Worm (Caenorhabditis elegans): ENCODE measurements around the gene nhr-229.

Gene nhr-229

DNA sequence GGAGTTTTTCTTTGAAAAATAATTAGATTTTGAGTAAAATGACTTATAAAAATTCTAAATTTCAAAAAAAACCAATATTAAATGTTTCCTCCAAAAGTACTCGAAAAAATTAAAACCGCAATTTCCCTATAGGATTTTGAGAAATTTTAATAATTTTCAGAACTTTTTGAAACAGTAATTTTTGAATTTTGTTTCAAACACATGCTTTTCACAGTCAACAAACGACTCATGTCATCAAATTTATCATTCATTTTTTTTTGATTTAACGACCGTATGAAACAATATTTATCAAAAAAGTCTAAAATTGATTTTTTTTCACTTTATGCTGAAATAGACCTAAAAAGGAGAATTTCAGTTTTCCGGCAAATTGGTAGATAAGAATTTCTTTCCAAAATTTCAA is 3.8 kb downstream of the nhr-229 start:
- TF ChIP-seq nhr-76 (tag; optimal IDR thresholded peaks at IDR 0.05) (no peak), sptf-1 (tag; optimal IDR thresholded peaks at IDR 0.05) (no peak), ama-1 (optimal IDR thresholded peaks at IDR 0.05) (no peak), tbx-2 (tag; optimal IDR thresholded peaks at IDR 0.05) (no peak), nhr-19 (GFP tag; conservative IDR thresholded peaks at IDR 0.05) (no peak), swsn-7 (tag; optimal IDR thresholded peaks at IDR 0.05) (no peak), lin-15B (tag; optimal IDR thresholded peaks at IDR 0.05) (no peak), grh-1 (GFP tag; IDR thresholded peaks at IDR 0.05) (no peak), unc-130 (tag; optimal IDR thresholded peaks at IDR 0.05) (no peak)

DNA sequence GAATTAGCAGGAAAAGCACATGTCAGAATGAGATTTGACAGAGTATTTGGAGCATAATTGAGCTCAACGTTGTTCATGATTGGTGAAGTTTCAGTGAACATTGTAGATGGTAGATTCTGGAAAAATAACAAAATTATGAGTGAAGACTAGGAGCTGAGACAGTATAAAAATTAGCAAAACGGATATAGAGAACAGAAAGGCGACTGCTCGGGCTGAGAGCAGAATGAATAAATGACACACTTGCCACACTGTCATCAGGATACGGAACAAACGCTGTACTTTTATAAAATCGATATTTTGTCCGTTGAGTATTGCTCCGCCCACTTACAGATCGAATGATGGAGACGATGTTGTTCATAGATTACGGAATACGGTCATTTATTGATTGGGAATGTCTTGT is 5.4 kb downstream of the nhr-229 start, which contains the start of gene dct-13:
TSS of gene dct-13 (minus strand) at position 101 of the 400 bp plus-strand sequence.
- TF ChIP-seq aha-1 (tag; optimal IDR thresholded peaks at IDR 0.05) (no peak), ces-1 (GFP tag; optimal IDR thresholded peaks at IDR 0.05) (no peak), fkh-4 (tag; optimal IDR thresholded peaks at IDR 0.05; ENCODE audit: borderline replicate concordance) (no peak), ceh-8 (GFP tag; optimal IDR thresholded peaks at IDR 0.05) (no peak), pag-3 (tag; optimal IDR thresholded peaks at IDR 0.05; ENCODE audit: borderline replicate concordance, insufficient read depth) (no peak), tbx-2 (tag; optimal IDR thresholded peaks at IDR 0.05) (no peak), pax-3 (tag; optimal IDR thresholded peaks at IDR 0.05) (no peak), fkh-10 (GFP tag; optimal IDR thresholded peaks at IDR 0.05) (no peak), mdl-1 (tag; optimal IDR thresholded peaks at IDR 0.05) (no peak), lir-3 (tag; optimal IDR thresholded peaks at IDR 0.05; ENCODE audit: poor library complexity) (no peak)

DNA sequence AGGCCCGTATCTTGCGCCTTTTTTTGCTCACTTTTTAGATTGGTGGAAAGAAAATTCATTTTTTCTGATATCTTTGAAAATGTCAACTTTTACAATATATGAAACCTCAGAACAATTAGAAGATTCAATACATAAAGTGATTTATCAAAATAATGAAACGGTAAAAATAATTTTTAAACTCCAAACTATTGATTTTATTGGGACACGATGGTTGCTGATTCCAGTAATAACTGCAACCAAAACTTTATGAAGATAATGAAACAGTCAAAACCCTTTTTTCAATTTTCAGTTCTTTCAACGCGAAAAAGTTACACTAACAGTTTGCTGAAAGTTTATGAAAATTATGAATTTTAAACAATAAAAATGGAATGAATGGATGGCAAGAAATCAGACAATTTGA is 9.4 kb downstream of the nhr-229 start:
- no peak for TF ChIP-seq ceh-82 (tag; optimal IDR thresholded peaks at IDR 0.05)
- no peak for TF ChIP-seq tlp-1 (tag; optimal IDR thresholded peaks at IDR 0.05)
- no peak for TF ChIP-seq zag-1 (tag; optimal IDR thresholded peaks at IDR 0.05)
- no peak for TF ChIP-seq dsc-1 (tag; optimal IDR thresholded peaks at IDR 0.05)
- no peak for TF ChIP-seq ztf-11 (tag; optimal IDR thresholded peaks at IDR 0.05)
- no peak for TF ChIP-seq hpl-2 (GFP tag; optimal IDR thresholded peaks at IDR 0.05)
- TF ChIP-seq lin-15B (tag; optimal IDR thresholded peaks at IDR 0.05) = no peak

DNA sequence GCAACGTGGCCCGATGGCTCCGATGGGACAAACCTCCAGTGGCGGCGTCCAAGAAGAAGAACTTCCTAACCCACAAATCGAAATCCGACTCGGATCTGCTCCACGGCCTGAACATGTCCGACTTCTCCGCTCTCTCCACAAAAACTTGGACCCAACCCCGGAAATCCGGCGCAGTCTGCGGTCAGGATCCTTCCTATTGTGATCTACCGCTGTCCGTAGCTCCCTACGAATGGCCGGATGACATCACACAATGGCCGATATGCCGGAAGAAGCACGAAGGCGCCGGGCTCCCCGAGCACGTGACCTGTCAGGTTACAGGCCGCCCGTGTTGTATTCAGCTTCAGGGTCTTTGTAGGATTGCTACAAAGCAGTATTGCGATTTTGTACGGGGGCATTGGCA is 20.1 kb downstream of the nhr-229 start:
- TF ChIP-seq C16A3.4 (tag; optimal IDR thresholded peaks at IDR 0.05) (no peak), aly-2 (tag; optimal IDR thresholded peaks at IDR 0.05) (no peak), sox-4 (tag; optimal IDR thresholded peaks at IDR 0.05) (no peak), grh-1 (GFP tag; IDR thresholded peaks at IDR 0.05) (no peak), nhr-19 (GFP tag; conservative IDR thresholded peaks at IDR 0.05) (no peak), aha-1 (tag; optimal IDR thresholded peaks at IDR 0.05) (no peak), tbx-2 (tag; optimal IDR thresholded peaks at IDR 0.05) (no peak), unc-62 (GFP tag; optimal IDR thresholded peaks at IDR 0.05) (no peak), lin-39 (tag; optimal IDR thresholded peaks at IDR 0.05) (no peak), tlp-1 (tag; optimal IDR thresholded peaks at IDR 0.05) (no peak), ces-1 (GFP tag; optimal IDR thresholded peaks at IDR 0.05) (no peak), mdl-1 (tag; optimal IDR thresholded peaks at IDR 0.05) (no peak), efl-1 (optimal IDR thresholded peaks at IDR 0.05) (no peak), efl-1 (GFP tag; optimal IDR thresholded peaks at IDR 0.05 in 1 of 2) (no peak), unc-30 (tag; optimal IDR thresholded peaks at IDR 0.05) (no peak), nhr-28 (tag; optimal IDR thresholded peaks at IDR 0.05) (no peak), ztf-11 (tag; optimal IDR thresholded peaks at IDR 0.05) (no peak), ceh-82 (tag; optimal IDR thresholded peaks at IDR 0.05) (no peak)

DNA sequence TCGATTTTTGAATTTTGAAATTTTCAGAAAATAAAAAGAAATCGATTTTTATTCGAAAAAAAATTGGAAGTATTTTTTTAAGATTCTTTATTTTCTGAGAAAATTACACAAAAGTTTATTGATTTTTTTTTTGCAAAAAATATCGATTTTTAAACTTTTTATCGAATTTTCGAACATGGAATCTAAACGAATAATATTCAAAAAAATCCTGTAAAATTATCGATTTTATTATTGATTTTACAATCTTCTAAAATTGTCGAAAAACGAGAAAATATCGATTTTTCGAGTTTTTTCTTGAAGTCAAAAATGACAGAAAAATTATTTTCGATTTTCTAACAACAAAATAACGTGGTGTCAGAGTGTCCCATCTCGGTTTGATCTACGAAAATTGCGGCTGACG is 24.7 kb downstream of the nhr-229 start:
- no peak for TF ChIP-seq ceh-63 (GFP tag; optimal IDR thresholded peaks at IDR 0.05)
- no peak for TF ChIP-seq unc-130 (tag; optimal IDR thresholded peaks at IDR 0.05)
- TF ChIP-seq aha-1 (tag; optimal IDR thresholded peaks at IDR 0.05) = no peak
- TF ChIP-seq pax-3 (tag; optimal IDR thresholded peaks at IDR 0.05) = no peak
- TF ChIP-seq tlp-1 (tag; optimal IDR thresholded peaks at IDR 0.05) = no peak
- no peak for TF ChIP-seq nhr-19 (GFP tag; conservative IDR thresholded peaks at IDR 0.05)
- TF ChIP-seq sox-4 (tag; optimal IDR thresholded peaks at IDR 0.05) = no peak
- no peak for TF ChIP-seq zag-1 (tag; optimal IDR thresholded peaks at IDR 0.05)
- no peak for TF ChIP-seq nhr-28 (tag; optimal IDR thresholded peaks at IDR 0.05)
- TF ChIP-seq unc-62 (GFP tag; optimal IDR thresholded peaks at IDR 0.05) = no peak
- TF ChIP-seq fkh-8 (tag; optimal IDR thresholded peaks at IDR 0.05) = no peak
- TF ChIP-seq ces-1 (GFP tag; optimal IDR thresholded peaks at IDR 0.05) = no peak
- no peak for TF ChIP-seq ets-5 (GFP tag; IDR thresholded peaks at IDR 0.05)
- TF ChIP-seq mab-9 (GFP tag; IDR thresholded peaks at IDR 0.05) = no peak
- no peak for TF ChIP-seq nhr-20 (tag; optimal IDR thresholded peaks at IDR 0.05)

All from whole organism, L1 larva.